Fruit fly (Drosophila melanogaster) whole organism, wandering third instar larva: Measurements from ENCODE around the gene CG5793.
A peak's percentile ranks its signal among the peaks of the same experiment; 100 is the strongest.

Experiments
- Abd-B ChIP-seq: fragments of >200 bp; optimal IDR thresholded peaks from 2 replicates; lab custom pipeline; 2017; ENCODE audit warnings: missing biosample characterization, missing genetic modification characterization
- CG32264 ChIP-seq: fragments of 200-800 bp; sonication (Bioruptor generic); optimal IDR thresholded peaks from 2 replicates; lab custom pipeline; 2016; ENCODE audit warnings: missing biosample characterization, missing genetic modification characterization
- CG9705 ChIP-seq: fragments of 200-800 bp; sonication (Bioruptor generic); optimal IDR thresholded peaks from 2 replicates; lab custom pipeline; 2018; ENCODE audit warnings: missing biosample characterization, mild to moderate bottlenecking, missing genetic modification characterization
- CrebA ChIP-seq: fragments of 200-800 bp; sonication (Bioruptor generic); optimal IDR thresholded peaks from 2 replicates; lab custom pipeline; 2016; ENCODE audit warnings: missing biosample characterization, mild to moderate bottlenecking, missing genetic modification characterization, borderline replicate concordance
- Dfd ChIP-seq: fragments of >200 bp; optimal IDR thresholded peaks from 2 replicates; lab custom pipeline; 2017; ENCODE audit warnings: missing biosample characterization, missing genetic modification characterization
- Dif ChIP-seq: fragments of 200-275, 200-300 bp; sonication (Bioruptor generic); optimal IDR thresholded peaks from 2 replicates; lab custom pipeline; 2018; ENCODE audit warnings: missing biosample characterization, missing genetic modification characterization; ENCODE audit not compliant: partially characterized antibody
- GATAd ChIP-seq: sonication (Bioruptor generic); optimal IDR thresholded peaks from 2 replicates; lab custom pipeline; 2016; ENCODE audit warnings: missing biosample characterization, missing genetic modification characterization
- HLH106 ChIP-seq: fragments of 200-800 bp; optimal IDR thresholded peaks from 3 replicates; lab custom pipeline; 2019; ENCODE audit warnings: missing biosample characterization, mild to moderate bottlenecking, missing genetic modification characterization, moderate library complexity
- Hnf4 ChIP-seq: fragments of 200-800 bp; sonication (Bioruptor generic); optimal IDR thresholded peaks from 2 replicates; lab custom pipeline; 2016; ENCODE audit warnings: missing biosample characterization, mild to moderate bottlenecking, missing genetic modification characterization
- Hr78 ChIP-seq: fragments of >200 bp; optimal IDR thresholded peaks from 2 replicates; lab custom pipeline; 2017; ENCODE audit warnings: missing biosample characterization, missing genetic modification characterization
- Hr83 ChIP-seq: fragments of 200-300 bp; sonication (Bioruptor generic); optimal IDR thresholded peaks from 2 replicates; lab custom pipeline; 2016; ENCODE audit warnings: missing biosample characterization, mild to moderate bottlenecking, missing genetic modification characterization, moderate library complexity; ENCODE audit not compliant: poor library complexity, severe bottlenecking
- Jra ChIP-seq: sonication (Bioruptor generic); optimal IDR thresholded peaks from 2 replicates; lab custom pipeline; 2016; ENCODE audit warnings: missing biosample characterization, missing genetic modification characterization
- Mio ChIP-seq: sonication (Bioruptor generic); optimal IDR thresholded peaks from 2 replicates; lab custom pipeline; 2016; ENCODE audit warnings: missing biosample characterization, missing genetic modification characterization
- Myc ChIP-seq: fragments of >200 bp; optimal IDR thresholded peaks from 2 replicates; lab custom pipeline; 2017
- N ChIP-seq: fragments of >200 bp; optimal IDR thresholded peaks from 2 replicates; lab custom pipeline; 2018; ENCODE audit warnings: missing biosample characterization, missing external identifiers, missing genetic modification characterization
- OdsH ChIP-seq: fragments of 200-800 bp; sonication (Bioruptor generic); optimal IDR thresholded peaks from 2 replicates; lab custom pipeline; 2016; ENCODE audit warnings: missing biosample characterization, mild to moderate bottlenecking, missing genetic modification characterization
- Rel ChIP-seq, 2 experiments: fragments of 200-800 bp; sonication (Bioruptor generic) in 1 of 2; optimal IDR thresholded peaks; 2 replicates in 1 of 2; 3 replicates in 1 of 2; lab custom pipeline; 2016 to 2019; ENCODE audit warnings: mild to moderate bottlenecking in 2 of 2, missing biosample characterization in 2 of 2, missing genetic modification characterization in 2 of 2, moderate library complexity in 1 of 2
- Sp1 ChIP-seq: fragments of 200-800 bp; sonication (Bioruptor generic); optimal IDR thresholded peaks from 3 replicates; lab custom pipeline; 2019; ENCODE audit warnings: missing biosample characterization, mild to moderate bottlenecking, missing genetic modification characterization, moderate library complexity
- Vsx2 ChIP-seq: fragments of 200-300, 225-300 bp; sonication (Bioruptor generic); optimal IDR thresholded peaks from 2 replicates; lab custom pipeline; 2018; ENCODE audit warnings: missing biosample characterization, missing genetic modification characterization; ENCODE audit not compliant: partially characterized antibody
- br ChIP-seq: fragments of 200-800 bp; sonication (Bioruptor generic); optimal IDR thresholded peaks from 2 replicates; lab custom pipeline; 2016; ENCODE audit warnings: missing biosample characterization, missing genetic modification characterization
- brk ChIP-seq: fragments of 200-800 bp; sonication (Bioruptor generic); optimal IDR thresholded peaks from 2 replicates; lab custom pipeline; 2016; ENCODE audit warnings: missing biosample characterization, mild to moderate bottlenecking, missing genetic modification characterization
- dl ChIP-seq, 2 experiments: fragments of 175-275, 200-275 bp in 1 of 2; fragments of 200-275 bp in 1 of 2; sonication (Bioruptor generic); optimal IDR thresholded peaks; lab custom pipeline; 2018; ENCODE audit warnings: mild to moderate bottlenecking in 2 of 2, missing biosample characterization in 2 of 2, missing genetic modification characterization in 2 of 2, moderate library complexity in 2 of 2; ENCODE audit not compliant: partially characterized antibody in 2 of 2, insufficient read depth in 1 of 2
- dmrt93B ChIP-seq: fragments of 200-800 bp; sonication (Bioruptor generic); optimal IDR thresholded peaks from 2 replicates; lab custom pipeline; 2018; ENCODE audit warnings: missing biosample characterization, mild to moderate bottlenecking, missing genetic modification characterization
- dsf ChIP-seq: sonication (Bioruptor generic); optimal IDR thresholded peaks from 2 replicates; lab custom pipeline; 2016; ENCODE audit warnings: missing biosample characterization, missing genetic modification characterization, borderline replicate concordance
- ey ChIP-seq: fragments of 200-800 bp; sonication (Bioruptor generic); optimal IDR thresholded peaks from 2 replicates; lab custom pipeline; 2016; ENCODE audit warnings: missing biosample characterization, missing genetic modification characterization
- foxo ChIP-seq, 2 experiments: fragments of 200-800 bp; sonication (Bioruptor generic); optimal IDR thresholded peaks; 2 replicates in 1 of 2; 3 replicates in 1 of 2; lab custom pipeline; 2016 to 2017; ENCODE audit warnings: missing biosample characterization in 2 of 2, missing genetic modification characterization in 2 of 2
- fru ChIP-seq: fragments of 200-800 bp; sonication (Bioruptor generic); optimal IDR thresholded peaks from 3 replicates; lab custom pipeline; 2016; ENCODE audit warnings: missing biosample characterization, mild to moderate bottlenecking, missing genetic modification characterization
- h ChIP-seq: fragments of 200-800 bp; sonication (Bioruptor generic); optimal IDR thresholded peaks from 3 replicates; lab custom pipeline; 2016; ENCODE audit warnings: missing biosample characterization, mild to moderate bottlenecking, missing genetic modification characterization
- jim ChIP-seq: fragments of 175-275, 200-325 bp; sonication (Bioruptor generic); optimal IDR thresholded peaks from 2 replicates; lab custom pipeline; 2016; ENCODE audit warnings: missing biosample characterization, mild to moderate bottlenecking, missing genetic modification characterization
- lola ChIP-seq: fragments of >200 bp; optimal IDR thresholded peaks from 2 replicates; lab custom pipeline; 2017; ENCODE audit warnings: missing biosample characterization, missing genetic modification characterization
- pan ChIP-seq: fragments of >200 bp; optimal IDR thresholded peaks from 2 replicates; lab custom pipeline; 2017
- psq ChIP-seq: fragments of 200-800 bp; sonication (Bioruptor generic); optimal IDR thresholded peaks from 3 replicates; lab custom pipeline; 2017; ENCODE audit warnings: missing biosample characterization, mild to moderate bottlenecking, missing genetic modification characterization, moderate library complexity
- rgr ChIP-seq: fragments of 200-800 bp; sonication (Bioruptor generic); optimal IDR thresholded peaks from 3 replicates; lab custom pipeline; 2016; ENCODE audit warnings: missing biosample characterization, mild to moderate bottlenecking, missing genetic modification characterization
- sage ChIP-seq: fragments of 200-800 bp; sonication (Bioruptor generic); optimal IDR thresholded peaks from 2 replicates; lab custom pipeline; 2016; ENCODE audit warnings: missing biosample characterization, mild to moderate bottlenecking, missing genetic modification characterization
- sv ChIP-seq: fragments of 200-800 bp; sonication (Bioruptor generic); optimal IDR thresholded peaks from 3 replicates; lab custom pipeline; 2016; ENCODE audit warnings: missing biosample characterization, missing genetic modification characterization
- tai ChIP-seq: sonication (Bioruptor generic); optimal IDR thresholded peaks from 2 replicates; lab custom pipeline; 2016; ENCODE audit warnings: missing biosample characterization, missing genetic modification characterization
- woc ChIP-seq: sonication (Bioruptor generic); optimal IDR thresholded peaks from 2 replicates; lab custom pipeline; 2016; ENCODE audit warnings: missing biosample characterization, mild to moderate bottlenecking, missing genetic modification characterization

CG5793 gene

DNA sequence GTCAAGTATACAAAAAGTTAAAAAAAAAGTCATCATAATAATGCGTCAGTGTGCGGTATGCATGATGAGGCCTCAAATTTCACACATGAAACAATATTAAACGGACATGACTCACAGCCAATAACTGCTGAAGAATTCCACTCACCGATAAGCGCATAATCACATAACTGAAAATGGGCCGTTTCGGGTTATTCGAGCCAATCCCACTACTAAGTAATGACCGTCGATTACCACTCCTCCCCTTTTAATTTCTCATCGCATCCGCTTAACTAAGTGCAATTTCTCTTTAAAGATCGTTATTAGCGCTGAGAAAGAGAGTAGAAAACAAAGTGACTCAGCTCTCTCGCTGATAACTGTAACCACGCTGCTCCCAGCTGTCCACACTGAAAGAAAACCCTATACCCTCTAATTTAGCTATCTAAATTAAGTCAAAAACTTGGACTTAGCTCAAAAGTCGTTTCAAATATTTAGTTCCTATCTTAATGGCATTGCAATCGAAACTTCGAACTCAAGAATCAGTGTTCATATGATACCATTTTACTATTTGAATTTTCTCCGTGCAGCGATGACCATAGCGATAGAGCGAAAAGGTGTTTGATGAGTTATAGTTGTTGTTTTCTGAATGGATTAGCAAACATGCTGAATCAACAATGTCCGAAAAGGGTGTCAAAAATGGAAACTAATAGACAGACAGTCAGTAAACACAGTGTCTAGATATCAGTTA is 14.5 kb upstream of the CG5793 start:
- TF ChIP-seq woc (GFP tag; lab: Kevin White, UChicago): no peak
- no peak for TF ChIP-seq CG9705 (GFP tag; lab: Kevin White, UChicago)
- TF ChIP-seq ey: peak; percentile 74
- TF ChIP-seq br (GFP tag; lab: Kevin White, UChicago): peak; percentile 67
- no peak for TF ChIP-seq brk
- no peak for TF ChIP-seq lola
- TF ChIP-seq foxo (GFP tag; optimal IDR thresholded peaks at IDR 0.05; lab: Kevin White, UChicago): peak in 1 of 2 experiments; percentile 75
- peak; percentile 77 for TF ChIP-seq rgr (GFP tag; lab: Kevin White, UChicago)
- TF ChIP-seq h (GFP tag; lab: Kevin White, UChicago): peak; percentile 67
- TF ChIP-seq Hr83 (GFP tag; lab: Kevin White, UChicago): peak; percentile 58
- peak; percentile 56 for TF ChIP-seq fru (GFP tag; lab: Kevin White, UChicago)
- TF ChIP-seq Sp1 (GFP tag; lab: Kevin White, UChicago): peak; percentile 34
- no peak for TF ChIP-seq GATAd (GFP tag; lab: Kevin White, UChicago)
- TF ChIP-seq Rel (GFP tag; optimal IDR thresholded peaks at IDR 0.05; lab: Kevin White, UChicago): no peak
- no peak for TF ChIP-seq Rel (tag; optimal IDR thresholded peaks at IDR 0.05; lab: Kevin White, UChicago)
- no peak for TF ChIP-seq dmrt93B (GFP tag; lab: Kevin White, UChicago)
- TF ChIP-seq Dif (GFP tag; lab: Kevin White, UChicago): peak; percentile 46
- TF ChIP-seq CG32264 (GFP tag; lab: Kevin White, UChicago): peak; percentile 61
- TF ChIP-seq sv (GFP tag; lab: Kevin White, UChicago): peak; percentile 84
- TF ChIP-seq dl (GFP tag; optimal IDR thresholded peaks at IDR 0.05; lab: Kevin White, UChicago; ENCODE audit: insufficient read depth in 1 of 2, partially characterized antibody in 2 of 2): peak; percentile 42 to 50
- peak; percentile 11 for TF ChIP-seq HLH106 (tag; lab: Kevin White, UChicago)
- no peak for TF ChIP-seq Mio (GFP tag; lab: Kevin White, UChicago)
- peak; percentile 39 for TF ChIP-seq OdsH (GFP tag; lab: Kevin White, UChicago)
- TF ChIP-seq psq: peak; percentile 36
- TF ChIP-seq Vsx2 (GFP tag; lab: Kevin White, UChicago): no peak
- no peak for TF ChIP-seq Hr78 (GFP tag; lab: Kevin White, UChicago)
- peak; percentile 58 for TF ChIP-seq Jra (GFP tag; lab: Kevin White, UChicago)
- no peak for TF ChIP-seq dsf (GFP tag; lab: Kevin White, UChicago)
- no peak for TF ChIP-seq Dfd (GFP tag; lab: Kevin White, UChicago)
- no peak for TF ChIP-seq N (GFP tag; lab: Kevin White, UChicago)
- no peak for TF ChIP-seq tai (GFP tag; lab: Kevin White, UChicago)
- peak; percentile 51 for TF ChIP-seq Hnf4 (GFP tag; lab: Kevin White, UChicago)

- TF ChIP-seq h (GFP tag; lab: Kevin White, UChicago) (peak; percentile 10), Sp1 (GFP tag; lab: Kevin White, UChicago) (no peak), Myc (lab: Kevin White, UChicago) (peak; percentile 36), Abd-B (GFP tag; lab: Kevin White, UChicago) (no peak), Dif (GFP tag; lab: Kevin White, UChicago) (peak; percentile 20), sage (GFP tag; lab: Kevin White, UChicago) (peak; percentile 37)
Measured at dm6 chr3R:21116057-21116456, 11.3 kb upstream of the CG5793 start, which contains the start of gene ppan. Gene ppan, plus strand, starts transcription at chr3R:21116254.

dm6 chr3R:21118784-21119183 is 8.6 kb upstream of the CG5793 start, which contains the start of gene Bdbt:
Gene Bdbt, minus strand, starts transcription at chr3R:21118856.
- TF ChIP-seq N (GFP tag; lab: Kevin White, UChicago): peak; percentile 94
- TF ChIP-seq h (GFP tag; lab: Kevin White, UChicago): peak; percentile 46
- no peak for TF ChIP-seq dl (GFP tag; optimal IDR thresholded peaks at IDR 0.05; lab: Kevin White, UChicago; ENCODE audit: insufficient read depth in 1 of 2, partially characterized antibody in 2 of 2)
- TF ChIP-seq GATAd (GFP tag; lab: Kevin White, UChicago): no peak
- TF ChIP-seq tai (GFP tag; lab: Kevin White, UChicago): no peak
- TF ChIP-seq psq: peak; percentile 5
- TF ChIP-seq rgr (GFP tag; lab: Kevin White, UChicago): no peak
- TF ChIP-seq ey: peak; percentile 37
- TF ChIP-seq Vsx2 (GFP tag; lab: Kevin White, UChicago): no peak
- TF ChIP-seq br (GFP tag; lab: Kevin White, UChicago): no peak
- no peak for TF ChIP-seq pan (lab: Kevin White, UChicago)
- TF ChIP-seq HLH106 (tag; lab: Kevin White, UChicago): no peak
- no peak for TF ChIP-seq CrebA (GFP tag; lab: Kevin White, UChicago)
- peak; percentile 51 for TF ChIP-seq Hr78 (GFP tag; lab: Kevin White, UChicago)
- TF ChIP-seq woc (GFP tag; lab: Kevin White, UChicago): peak; percentile 52
- no peak for TF ChIP-seq sage (GFP tag; lab: Kevin White, UChicago)
- TF ChIP-seq jim (GFP tag; lab: Kevin White, UChicago): no peak
- TF ChIP-seq lola: no peak
- TF ChIP-seq Hr83 (GFP tag; lab: Kevin White, UChicago): peak; percentile 20
- peak; percentile 32 for TF ChIP-seq sv (GFP tag; lab: Kevin White, UChicago)
- peak in 1 of 2 experiments; percentile 43 for TF ChIP-seq foxo (GFP tag; optimal IDR thresholded peaks at IDR 0.05; lab: Kevin White, UChicago)
- TF ChIP-seq OdsH (GFP tag; lab: Kevin White, UChicago): peak; percentile 23
